Fruit fly (Drosophila melanogaster) whole organism, embryonic: ENCODE results near the gene PolQ.

Experiments used
- B-H1 ChIP-seq: fragments of 200-800 bp; sonication (Bioruptor generic); IDR thresholded peaks from 3 replicates; pipeline ENCODE4 v1.3.6; 2022; ENCODE audit warnings: missing biosample characterization, missing genetic modification characterization
- CG10209 ChIP-seq: fragments of 200-800 bp; sonication (Bioruptor generic); optimal IDR thresholded peaks from 3 replicates; lab custom pipeline; 2017; ENCODE audit warnings: missing biosample characterization, mild to moderate bottlenecking, missing genetic modification characterization, missing genetic modification reagents
- CG10274 ChIP-seq: fragments of 200-800 bp; sonication (Bioruptor generic); optimal IDR thresholded peaks from 3 replicates; lab custom pipeline; 2017; ENCODE audit warnings: missing biosample characterization, mild to moderate bottlenecking, missing genetic modification characterization
- CG10366 ChIP-seq: fragments of 200-800 bp; sonication (Bioruptor generic); IDR thresholded peaks from 2 replicates; pipeline ENCODE4 v1.3.6; 2022; ENCODE audit warnings: missing biosample characterization, missing genetic modification characterization
- CG11560 ChIP-seq: fragments of 200-800 bp; sonication (Bioruptor generic); IDR thresholded peaks from 3 replicates; pipeline ENCODE4 v1.3.6; 2022; ENCODE audit warnings: missing biosample characterization, missing genetic modification characterization
- CG13123 ChIP-seq: fragments of 200-800 bp; sonication (Bioruptor generic); optimal IDR thresholded peaks from 2 replicates; lab custom pipeline; 2016; ENCODE audit warnings: missing biosample characterization, missing genetic modification characterization
- CG13775 ChIP-seq: fragments of 200-800 bp; sonication (Bioruptor generic); optimal IDR thresholded peaks from 3 replicates; lab custom pipeline; 2017; ENCODE audit warnings: missing biosample characterization, mild to moderate bottlenecking, missing genetic modification characterization
- CG15011 ChIP-seq: fragments of 200-800 bp; sonication (Bioruptor generic); optimal IDR thresholded peaks from 3 replicates; lab custom pipeline; 2018; ENCODE audit warnings: missing biosample characterization, mild to moderate bottlenecking, missing genetic modification characterization
- CG15073 ChIP-seq: fragments of 200-800 bp; sonication (Bioruptor generic); optimal IDR thresholded peaks from 2 replicates; lab custom pipeline; 2016; ENCODE audit warnings: missing biosample characterization, missing genetic modification characterization
- CG15269 ChIP-seq: fragments of 200-800 bp; sonication (Bioruptor generic); optimal IDR thresholded peaks from 2 replicates; lab custom pipeline; 2018; ENCODE audit warnings: missing biosample characterization, mild to moderate bottlenecking, missing genetic modification characterization, moderate library complexity
- CG17328 ChIP-seq: fragments of 200-800 bp; sonication (Bioruptor generic); IDR thresholded peaks from 2 replicates; pipeline ENCODE4 v1.3.6; 2022; ENCODE audit warnings: missing biosample characterization, missing genetic modification characterization
- CG18599 ChIP-seq: fragments of 200-800 bp; sonication (Bioruptor generic); optimal IDR thresholded peaks from 3 replicates; lab custom pipeline; 2017; ENCODE audit warnings: missing biosample characterization, missing genetic modification characterization, mild to moderate bottlenecking, moderate library complexity, missing genetic modification reagents
- CG30020 ChIP-seq: fragments of 200-800 bp; optimal IDR thresholded peaks from 2 replicates; lab custom pipeline; 2019; ENCODE audit warnings: missing biosample characterization, mild to moderate bottlenecking, missing genetic modification characterization, moderate library complexity
- CG3281 ChIP-seq: fragments of 200-800 bp; sonication (Bioruptor generic); optimal IDR thresholded peaks from 3 replicates; lab custom pipeline; 2017; ENCODE audit warnings: missing biosample characterization, mild to moderate bottlenecking, missing genetic modification characterization
- CG3838 ChIP-seq: fragments of 200-800 bp; sonication (Bioruptor generic); optimal IDR thresholded peaks from 3 replicates; lab custom pipeline; 2016; ENCODE audit warnings: missing biosample characterization, missing genetic modification characterization
- CG6175 ChIP-seq: fragments of 200-800 bp; sonication (Bioruptor generic); IDR thresholded peaks from 3 replicates; pipeline ENCODE4 v1.3.6; 2022; ENCODE audit warnings: missing biosample characterization, missing genetic modification characterization
- CG7271 ChIP-seq: fragments of 200-800 bp; sonication (Bioruptor generic); optimal IDR thresholded peaks from 2 replicates; lab custom pipeline; 2018; ENCODE audit warnings: missing biosample characterization, mild to moderate bottlenecking, missing genetic modification characterization, moderate library complexity
- CG7987 ChIP-seq: fragments of 200-800 bp; sonication (Bioruptor generic); optimal IDR thresholded peaks from 2 replicates; lab custom pipeline; 2018; ENCODE audit warnings: missing biosample characterization, mild to moderate bottlenecking, missing genetic modification characterization, moderate library complexity
- CG8388 ChIP-seq: fragments of 200-800 bp; sonication (Bioruptor generic); optimal IDR thresholded peaks from 2 replicates; lab custom pipeline; 2019; ENCODE audit warnings: missing biosample characterization, mild to moderate bottlenecking, missing genetic modification characterization, moderate library complexity
- CG8478 ChIP-seq: fragments of >200 bp; optimal IDR thresholded peaks from 2 replicates; lab custom pipeline; 2018
- CG8765 ChIP-seq: fragments of 200-800 bp; sonication (Bioruptor generic); IDR thresholded peaks from 2 replicates; pipeline ENCODE4 v1.3.6; 2022; ENCODE audit warnings: missing biosample characterization, missing genetic modification characterization
- CG9437 ChIP-seq: fragments of 200-800 bp; sonication (Bioruptor generic); optimal IDR thresholded peaks from 2 replicates; lab custom pipeline; 2018; ENCODE audit warnings: missing biosample characterization, mild to moderate bottlenecking, missing genetic modification characterization
- CHES-1-like ChIP-seq: fragments of 200-800 bp; sonication (Bioruptor generic); optimal IDR thresholded peaks from 2 replicates; lab custom pipeline; 2016; ENCODE audit warnings: missing biosample characterization, missing genetic modification characterization
- CkIIα-i1 ChIP-seq: fragments of 200-800 bp; sonication (Bioruptor generic); IDR thresholded peaks from 2 replicates; pipeline ENCODE4 v1.3.6; 2022; ENCODE audit warnings: missing biosample characterization, missing genetic modification characterization
- D19A ChIP-seq: fragments of 200-800 bp; optimal IDR thresholded peaks from 3 replicates; lab custom pipeline; 2019; ENCODE audit warnings: missing biosample characterization, mild to moderate bottlenecking, missing genetic modification characterization, moderate library complexity
- Doc3 ChIP-seq: fragments of 200-800 bp; sonication (Bioruptor generic); IDR thresholded peaks from 3 replicates; pipeline ENCODE4 v1.3.6; 2022; ENCODE audit warnings: missing biosample characterization, missing genetic modification characterization; ENCODE audit not compliant: partially characterized antibody
- Hr78 ChIP-seq, 2 experiments: fragments of 200-800 bp in 1 of 2; fragments of >200 bp in 1 of 2; sonication (Bioruptor generic) in 1 of 2; optimal IDR thresholded peaks; 2 replicates each; lab custom pipeline; 2017 to 2019; ENCODE audit warnings: missing biosample characterization in 2 of 2, missing genetic modification characterization in 2 of 2, mild to moderate bottlenecking in 1 of 2, moderate library complexity in 1 of 2
- Jarid2 ChIP-seq: fragments of 200-800 bp; sonication (Bioruptor generic); optimal IDR thresholded peaks from 3 replicates; lab custom pipeline; 2017; ENCODE audit warnings: mild to moderate bottlenecking, missing biosample characterization, missing genetic modification reagents, missing genetic modification characterization
- Oaz ChIP-seq: fragments of 200-800 bp; sonication (Bioruptor generic); IDR thresholded peaks from 2 replicates; pipeline ENCODE4 v1.3.6; 2022; ENCODE audit warnings: missing biosample characterization, missing genetic modification characterization
- Oli ChIP-seq: fragments of 200-800 bp; sonication (Bioruptor generic); optimal IDR thresholded peaks from 2 replicates; lab custom pipeline; 2018; ENCODE audit warnings: missing biosample characterization, mild to moderate bottlenecking, missing genetic modification characterization, moderate library complexity
- Rfx ChIP-seq: fragments of 200-800 bp; sonication (Bioruptor generic); IDR thresholded peaks from 2 replicates; pipeline ENCODE4 v1.3.6; 2022; ENCODE audit warnings: missing biosample characterization, missing genetic modification characterization
- Six4 ChIP-seq: fragments of 200-800 bp; sonication (Bioruptor generic); optimal IDR thresholded peaks from 2 replicates; lab custom pipeline; 2016; ENCODE audit warnings: missing biosample characterization, missing genetic modification characterization
- Ssrp ChIP-seq: fragments of 200-800 bp; sonication (Bioruptor generic); optimal IDR thresholded peaks from 2 replicates; lab custom pipeline; 2018; ENCODE audit warnings: missing biosample characterization, mild to moderate bottlenecking, missing genetic modification characterization, moderate library complexity
- ato ChIP-seq: fragments of 200-800 bp; sonication (Bioruptor generic); IDR thresholded peaks from 2 replicates; pipeline ENCODE4 v1.3.6; 2022; ENCODE audit warnings: missing biosample characterization, missing genetic modification characterization; ENCODE audit not compliant: partially characterized antibody
- bab2 ChIP-seq: fragments of 200-800 bp; sonication (Bioruptor generic); optimal IDR thresholded peaks from 2 replicates; lab custom pipeline; 2016; ENCODE audit warnings: missing biosample characterization, missing genetic modification characterization
- chinmo ChIP-seq: fragments of 200-800 bp; sonication (Bioruptor generic); IDR thresholded peaks from 4 replicates; pipeline ENCODE4 v1.3.6; 2022; ENCODE audit warnings: missing biosample characterization, missing genetic modification characterization; ENCODE audit not compliant: partially characterized antibody
- ems ChIP-seq: fragments of 200-800 bp; sonication (Bioruptor generic); optimal IDR thresholded peaks from 3 replicates; lab custom pipeline; 2016; ENCODE audit warnings: missing biosample characterization, missing genetic modification characterization
- eyg ChIP-seq: fragments of 200-800 bp; sonication (Bioruptor generic); optimal IDR thresholded peaks from 3 replicates; lab custom pipeline; 2016; ENCODE audit warnings: missing biosample characterization, missing genetic modification characterization
- jing ChIP-seq: fragments of 200-800 bp; sonication (Bioruptor generic); optimal IDR thresholded peaks from 2 replicates; lab custom pipeline; 2018; ENCODE audit warnings: missing biosample characterization, mild to moderate bottlenecking, missing genetic modification characterization
- maf-S ChIP-seq: fragments of 200-800 bp; sonication (Bioruptor generic); optimal IDR thresholded peaks from 2 replicates; lab custom pipeline; 2016; ENCODE audit warnings: missing biosample characterization, missing genetic modification characterization
- nmo ChIP-seq: fragments of 200-800 bp; sonication (Bioruptor generic); optimal IDR thresholded peaks from 2 replicates; lab custom pipeline; 2018; ENCODE audit warnings: missing biosample characterization, mild to moderate bottlenecking, missing genetic modification characterization, moderate library complexity
- nom ChIP-seq: fragments of 200-800 bp; sonication (Bioruptor generic); optimal IDR thresholded peaks from 2 replicates; lab custom pipeline; 2017; ENCODE audit warnings: missing biosample characterization, missing genetic modification characterization, mild to moderate bottlenecking, moderate library complexity, missing genetic modification reagents
- otp ChIP-seq: fragments of 200-800 bp; sonication (Bioruptor generic); IDR thresholded peaks from 3 replicates; pipeline ENCODE4, ENCODE4 v1.3.6; 2022; ENCODE audit warnings: missing biosample characterization, missing genetic modification characterization
- pum ChIP-seq: fragments of 200-800 bp; sonication (Bioruptor generic); optimal IDR thresholded peaks from 2 replicates; lab custom pipeline; 2016; ENCODE audit warnings: missing biosample characterization, missing genetic modification characterization
- schlank ChIP-seq: fragments of 200-800 bp; sonication (Bioruptor generic); optimal IDR thresholded peaks from 2 replicates; lab custom pipeline; 2018; ENCODE audit warnings: missing biosample characterization, mild to moderate bottlenecking, missing genetic modification characterization
- sens ChIP-seq: fragments of 200-800 bp; sonication (Bioruptor generic); peaks from one replicate; lab custom pipeline; 2016; ENCODE audit warnings: missing biosample characterization, missing genetic modification characterization
- sna ChIP-seq: fragments of 200-800 bp; sonication (Bioruptor generic); IDR thresholded peaks from 2 replicates; pipeline ENCODE4 v1.3.6; 2022; ENCODE audit warnings: missing biosample characterization, missing genetic modification characterization; ENCODE audit not compliant: partially characterized antibody
- ssp ChIP-seq: fragments of 200-800 bp; sonication (Bioruptor generic); IDR thresholded peaks from 2 replicates; pipeline ENCODE4 v1.3.6; 2022; ENCODE audit warnings: missing biosample characterization, missing genetic modification characterization
- tgo ChIP-seq: fragments of 200-800 bp; sonication (Bioruptor generic); IDR thresholded peaks from 3 replicates; pipeline ENCODE4 v1.3.6; 2022; ENCODE audit warnings: missing biosample characterization, missing genetic modification characterization
- unpg ChIP-seq: fragments of 200-800 bp; sonication (Bioruptor generic); optimal IDR thresholded peaks from 3 replicates; lab custom pipeline; 2018; ENCODE audit warnings: missing biosample characterization, mild to moderate bottlenecking, missing genetic modification characterization, moderate library complexity
- vnd ChIP-seq: fragments of 200-800 bp; sonication (Bioruptor generic); IDR thresholded peaks from 3 replicates; pipeline ENCODE4 v1.3.6; 2022; ENCODE audit warnings: missing biosample characterization, missing genetic modification characterization; ENCODE audit not compliant: partially characterized antibody
- wdn ChIP-seq: fragments of 200-800 bp; sonication (Bioruptor generic); IDR thresholded peaks from 2 replicates; pipeline ENCODE4 v1.3.6; 2022; ENCODE audit warnings: missing biosample characterization, missing genetic modification characterization

Gene PolQ

DNA sequence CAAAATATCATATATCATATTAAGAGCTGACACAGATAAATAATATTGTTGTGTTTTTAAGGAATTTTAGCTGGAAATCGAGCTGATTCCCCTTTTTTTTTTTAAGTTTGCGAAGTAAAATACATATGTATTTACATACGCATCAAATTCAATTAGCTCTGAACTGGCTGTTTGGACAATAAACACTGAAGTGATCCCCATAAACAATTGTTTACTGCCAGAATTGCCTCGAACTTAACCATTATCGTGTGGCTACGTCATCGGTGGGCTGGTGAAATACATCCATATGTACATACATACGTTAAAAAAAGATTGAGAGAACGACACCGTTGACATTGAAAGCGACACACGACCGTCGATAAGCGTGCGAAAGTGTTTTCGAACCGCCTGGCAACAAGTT lies 4.2 kb upstream of the PolQ start (continued):
- TF ChIP-seq CG8765 (GFP tag; lab: Robert Waterston, UW) (no peak), CG15073 (GFP tag; lab: Kevin White, UChicago) (no peak), CG3838 (peak; percentile 8), bab2 (GFP tag; lab: Kevin White, UChicago) (no peak), chinmo (no peak), wdn (GFP tag; lab: Robert Waterston, UW) (no peak), CkIIα-i1 (GFP tag; lab: Robert Waterston, UW) (no peak), CG3281 (GFP tag; lab: Kevin White, UChicago) (peak; percentile 16), CG18599 (GFP tag; lab: Kevin White, UChicago) (no peak), Hr78 (GFP tag; optimal IDR thresholded peaks at IDR 0.05; lab: Kevin White, UChicago) (no peak), eyg (no peak), vnd (no peak), nmo (GFP tag; lab: Kevin White, UChicago) (no peak), CG13775 (no peak), CG8478 (lab: Kevin White, UChicago) (no peak), CG8388 (no peak), Jarid2 (GFP tag; lab: Kevin White, UChicago) (no peak), Ssrp (tag; lab: Kevin White, UChicago) (no peak), Doc3 (GFP tag; lab: Robert Waterston, UW) (no peak), ato (GFP tag; lab: Robert Waterston, UW) (no peak), sna (GFP tag; lab: Robert Waterston, UW) (no peak), otp (GFP tag; lab: Robert Waterston, UW) (no peak), Six4 (GFP tag; lab: Kevin White, UChicago) (no peak), CG30020 (tag; lab: Kevin White, UChicago) (no peak), Oli (tag; lab: Kevin White, UChicago) (no peak), D19A (tag; lab: Kevin White, UChicago) (no peak), CG10209 (no peak), CG11560 (no peak), CG13123 (GFP tag; lab: Kevin White, UChicago) (no peak), unpg (GFP tag; lab: Kevin White, UChicago) (no peak), CG10366 (no peak), Rfx (GFP tag; lab: Robert Waterston, UW) (peak; percentile 23; the same call in 1 of the 2 replicates), CG10274 (no peak), Oaz (GFP tag; lab: Robert Waterston, UW) (no peak), CG6175 (GFP tag; lab: Robert Waterston, UW) (no peak), CG9437 (GFP tag; lab: Kevin White, UChicago) (no peak), tgo (no peak), ssp (GFP tag; lab: Robert Waterston, UW) (no peak), CG17328 (GFP tag; lab: Robert Waterston, UW) (no peak), CG15011 (GFP tag; lab: Kevin White, UChicago) (no peak), nom (GFP tag; lab: Kevin White, UChicago) (no peak), pum (no peak), CG7271 (no peak), B-H1 (GFP tag; lab: Robert Waterston, UW) (no peak), CHES-1-like (no peak), sens (GFP tag; lab: Kevin White, UChicago) (peak; percentile 47), CG7987 (GFP tag; lab: Kevin White, UChicago) (peak; percentile 26), maf-S (no peak), schlank (tag; lab: Kevin White, UChicago) (peak; percentile 16), ems (GFP tag; lab: Kevin White, UChicago) (no peak), jing (GFP tag; lab: Kevin White, UChicago) (no peak), CG15269 (tag; lab: Kevin White, UChicago) (peak; percentile 36)
